Worm (Caenorhabditis elegans) whole organism, L1 larva: ENCODE results near the gene pod-2.

Source experiments
- aha-1 ChIP-seq: fragments of 150-350 bp; optimal IDR thresholded peaks from 2 replicates; lab custom pipeline; 2014; ENCODE audit warnings: missing biosample characterization, missing genetic modification characterization
- ama-1 ChIP-seq: fragments of 150-350 bp; optimal IDR thresholded peaks from 2 replicates; lab custom pipeline; 2014
- ceh-63 ChIP-seq: fragments of 200-800 bp; sonication (Bioruptor generic); optimal IDR thresholded peaks from 2 replicates; lab custom pipeline; 2018; ENCODE audit warnings: mild to moderate bottlenecking, missing genetic modification characterization, missing compliant biosample characterization
- ceh-8 ChIP-seq: fragments of 200-800 bp; sonication (Bioruptor generic); optimal IDR thresholded peaks from 2 replicates; lab custom pipeline; 2018; ENCODE audit warnings: mild to moderate bottlenecking, missing genetic modification characterization, moderate library complexity, missing compliant biosample characterization
- ceh-82 ChIP-seq, 3 experiments: fragments of 150-350 bp in 1 of 3; sonication (generic microtip) in 2 of 3; optimal IDR thresholded peaks; 2 replicates each; lab custom pipeline; 2014 to 2017; ENCODE audit warnings: missing biosample characterization in 3 of 3, missing genetic modification characterization in 3 of 3
- dsc-1 ChIP-seq: sonication (generic microtip); optimal IDR thresholded peaks from 2 replicates; lab custom pipeline; 2016; ENCODE audit warnings: mild to moderate bottlenecking, missing genetic modification characterization, missing compliant biosample characterization
- efl-1 ChIP-seq, 4 experiments: fragments of 150-350 bp; optimal IDR thresholded peaks in 3 of 4; peaks in 1 of 4; 1 replicate in 1 of 4; 2 replicates in 3 of 4; lab custom pipeline; 2014; ENCODE audit warnings: missing biosample characterization in 2 of 4, missing genetic modification characterization in 2 of 4, missing genetic modification reagents in 2 of 4
- efl-3 ChIP-seq: fragments of 200-800 bp; sonication (Bioruptor generic); optimal IDR thresholded peaks from 2 replicates; lab custom pipeline; 2018; ENCODE audit warnings: mild to moderate bottlenecking, missing genetic modification characterization, missing compliant biosample characterization
- egl-13 ChIP-seq: sonication (generic microtip); optimal IDR thresholded peaks from 2 replicates; lab custom pipeline; 2016; ENCODE audit warnings: missing genotype, missing genetic modification reagents, missing genetic modification characterization, missing compliant biosample characterization
- egl-27 ChIP-seq, 2 experiments: fragments of 150-350 bp in 1 of 2; sonication (generic microtip); optimal IDR thresholded peaks; 3 replicates each; lab custom pipeline; 2017 to 2018; ENCODE audit warnings: missing biosample characterization in 2 of 2, missing genetic modification characterization in 2 of 2, missing genetic modification reagents in 2 of 2
- elt-2 ChIP-seq: sonication (generic microtip); optimal IDR thresholded peaks from 2 replicates; lab custom pipeline; 2016; ENCODE audit warnings: missing genetic modification characterization, mild to moderate bottlenecking, inconsistent platforms, missing compliant biosample characterization, missing genetic modification reagents
- elt-3 ChIP-seq, 6 experiments: fragments of 150-350 bp in 1 of 6; sonication (generic microtip); optimal IDR thresholded peaks; 2 replicates each; lab custom pipeline; 2017 to 2018; ENCODE audit warnings: missing biosample characterization in 6 of 6, missing genetic modification characterization in 6 of 6, inconsistent platforms in 1 of 6
- fkh-10 ChIP-seq: sonication (generic microtip); optimal IDR thresholded peaks from 2 replicates; lab custom pipeline; 2017; ENCODE audit warnings: missing biosample characterization, missing genetic modification reagents, missing genetic modification characterization
- fos-1 ChIP-seq: fragments of 150-350 bp; optimal IDR thresholded peaks from 2 replicates; lab custom pipeline; 2014; ENCODE audit warnings: missing biosample characterization, missing genetic modification characterization
- hlh-17 ChIP-seq: fragments of 200-800 bp; sonication (Bioruptor generic); optimal IDR thresholded peaks from 2 replicates; lab custom pipeline; 2018; ENCODE audit warnings: missing genetic modification characterization, mild to moderate bottlenecking, missing compliant biosample characterization, moderate library complexity, borderline replicate concordance
- jun-1 ChIP-seq: fragments of 150-350 bp; optimal IDR thresholded peaks from 2 replicates; lab custom pipeline; 2014; ENCODE audit warnings: missing biosample characterization, missing genetic modification reagents, missing genetic modification characterization
- lin-35 ChIP-seq, 2 experiments: fragments of 150-350 bp; optimal IDR thresholded peaks; 2 replicates each; lab custom pipeline; 2014; ENCODE audit warnings: missing biosample characterization in 2 of 2, missing genetic modification characterization in 2 of 2, missing genetic modification reagents in 2 of 2
- lin-39 ChIP-seq: fragments of 150-350 bp; optimal IDR thresholded peaks from 2 replicates; lab custom pipeline; 2014; ENCODE audit warnings: missing biosample characterization, missing genetic modification reagents, missing genetic modification characterization
- lir-3 ChIP-seq: sonication (generic microtip); optimal IDR thresholded peaks from 2 replicates; lab custom pipeline; 2016; ENCODE audit warnings: mild to moderate bottlenecking, missing genetic modification characterization, moderate library complexity, missing compliant biosample characterization; ENCODE audit not compliant: poor library complexity
- lsy-2 ChIP-seq, 2 experiments: fragments of 150-350 bp; optimal IDR thresholded peaks; 2 replicates each; lab custom pipeline; 2014; ENCODE audit warnings: missing biosample characterization in 2 of 2, missing genetic modification characterization in 2 of 2
- mab-9 ChIP-seq: fragments of 200-800 bp; sonication (Bioruptor generic); IDR thresholded peaks from 2 replicates; pipeline ENCODE4 v1.3.6; 2022; ENCODE audit warnings: missing genetic modification reagents, missing genetic modification characterization, missing compliant biosample characterization
- mef-2 ChIP-seq: fragments of 150-350 bp; optimal IDR thresholded peaks from 2 replicates; lab custom pipeline; 2014; ENCODE audit warnings: missing biosample characterization, missing genetic modification characterization
- nhr-11 ChIP-seq: fragments of 150-350 bp; optimal IDR thresholded peaks from 2 replicates; lab custom pipeline; 2014; ENCODE audit warnings: missing biosample characterization, missing genetic modification characterization
- nhr-12 ChIP-seq: sonication (generic microtip); optimal IDR thresholded peaks from 2 replicates; lab custom pipeline; 2017; ENCODE audit warnings: missing biosample characterization, missing genetic modification characterization
- nhr-28 ChIP-seq: fragments of 150-350 bp; optimal IDR thresholded peaks from 2 replicates; lab custom pipeline; 2014; ENCODE audit warnings: missing biosample characterization, missing genetic modification characterization
- nhr-71 ChIP-seq: sonication (generic microtip); optimal IDR thresholded peaks from 2 replicates; lab custom pipeline; 2016; ENCODE audit warnings: mild to moderate bottlenecking, missing genetic modification characterization, moderate library complexity, missing compliant biosample characterization
- nhr-76 ChIP-seq: sonication (generic microtip); optimal IDR thresholded peaks from 2 replicates; lab custom pipeline; 2017; ENCODE audit warnings: missing biosample characterization, missing genetic modification characterization
- nhr-77 ChIP-seq: fragments of 150-350 bp; optimal IDR thresholded peaks from 2 replicates; lab custom pipeline; 2014; ENCODE audit warnings: missing biosample characterization, missing genetic modification characterization
- pag-3 ChIP-seq: sonication (generic microtip); optimal IDR thresholded peaks from 2 replicates; lab custom pipeline; 2017; ENCODE audit warnings: missing genetic modification characterization, mild to moderate bottlenecking, missing compliant biosample characterization, antibody characterized with exemption, borderline replicate concordance; ENCODE audit not compliant: insufficient read depth
- pax-3 ChIP-seq: fragments of 200-800 bp; sonication (Bioruptor generic); optimal IDR thresholded peaks from 2 replicates; lab custom pipeline; 2018; ENCODE audit warnings: mild to moderate bottlenecking, missing genetic modification characterization, moderate library complexity, missing compliant biosample characterization
- pqm-1 ChIP-seq: sonication (generic microtip); optimal IDR thresholded peaks from 3 replicates; lab custom pipeline; 2017; ENCODE audit warnings: missing biosample characterization, missing genetic modification characterization
- snu-23 ChIP-seq: sonication (generic microtip); optimal IDR thresholded peaks from 2 replicates; lab custom pipeline; 2016; ENCODE audit warnings: missing genetic modification characterization, missing compliant biosample characterization
- sox-4 ChIP-seq: sonication (generic microtip); optimal IDR thresholded peaks from 2 replicates; lab custom pipeline; 2016; ENCODE audit warnings: missing genetic modification characterization, missing compliant biosample characterization
- sptf-1 ChIP-seq: fragments of 150-350 bp; optimal IDR thresholded peaks from 2 replicates; lab custom pipeline; 2014; ENCODE audit warnings: missing biosample characterization, missing genetic modification characterization
- swsn-7 ChIP-seq: sonication (generic microtip); optimal IDR thresholded peaks from 2 replicates; lab custom pipeline; 2016; ENCODE audit warnings: missing genetic modification characterization, missing compliant biosample characterization
- tbx-2 ChIP-seq: sonication (generic microtip); optimal IDR thresholded peaks from 2 replicates; lab custom pipeline; 2016; ENCODE audit warnings: missing genetic modification characterization, missing compliant biosample characterization
- tlp-1 ChIP-seq: fragments of 150-350 bp; optimal IDR thresholded peaks from 2 replicates; lab custom pipeline; 2014; ENCODE audit warnings: missing biosample characterization, missing genetic modification characterization
- unc-130 ChIP-seq: fragments of 150-350 bp; optimal IDR thresholded peaks from 2 replicates; lab custom pipeline; 2017; ENCODE audit warnings: missing biosample characterization, missing genetic modification characterization, inconsistent platforms
- unc-30 ChIP-seq: sonication (generic microtip); optimal IDR thresholded peaks from 2 replicates; lab custom pipeline; 2017; ENCODE audit warnings: missing biosample characterization, missing genetic modification characterization
- unc-62 ChIP-seq: fragments of 150-350 bp; optimal IDR thresholded peaks from 2 replicates; lab custom pipeline; 2014; ENCODE audit warnings: missing biosample characterization, missing genetic modification reagents, missing genetic modification characterization
- unc-98 ChIP-seq: fragments of 200-800 bp; sonication (Bioruptor generic); IDR thresholded peaks from 2 replicates; pipeline ENCODE4 v1.3.6; 2022; ENCODE audit warnings: missing genetic modification characterization, missing compliant biosample characterization
- vab-15 ChIP-seq: sonication (generic microtip); optimal IDR thresholded peaks from 2 replicates; lab custom pipeline; 2017; ENCODE audit warnings: missing genotype, mild to moderate bottlenecking, missing genetic modification characterization, missing compliant biosample characterization
- xbp-1 ChIP-seq: sonication (generic microtip); optimal IDR thresholded peaks from 2 replicates; lab custom pipeline; 2016; ENCODE audit warnings: missing genetic modification characterization, missing compliant biosample characterization
- zag-1 ChIP-seq: fragments of 150-350 bp; optimal IDR thresholded peaks from 2 replicates; lab custom pipeline; 2014; ENCODE audit warnings: missing biosample characterization, missing genetic modification characterization
- ztf-11 ChIP-seq, 2 experiments: sonication (generic microtip); optimal IDR thresholded peaks; 2 replicates each; lab custom pipeline; 2016 to 2017; ENCODE audit warnings: missing genetic modification characterization in 2 of 2, missing biosample characterization in 1 of 2, missing compliant biosample characterization in 1 of 2
- ztf-4 ChIP-seq: fragments of 150-350 bp; optimal IDR thresholded peaks from 2 replicates; lab custom pipeline; 2014; ENCODE audit warnings: missing biosample characterization, missing genetic modification characterization

Gene pod-2

ce11 chrII:1138618-1139017 lies 2.0 kb downstream of the pod-2 start:
- no peak for TF ChIP-seq mef-2
- TF ChIP-seq elt-2 (tag; lab: Kevin White, UChicago) = peak; percentile 57
- TF ChIP-seq efl-1 (optimal IDR thresholded peaks at IDR 0.05; lab: Kevin White, UChicago) = no peak
- TF ChIP-seq efl-1 (GFP tag; optimal IDR thresholded peaks at IDR 0.05 in 1 of 2; lab: Kevin White, UChicago) = peak in 1 of 2 experiments; percentile 46
- TF ChIP-seq lin-35 (GFP tag; optimal IDR thresholded peaks at IDR 0.05; lab: Kevin White, UChicago) = peak in 1 of 2 experiments; percentile 3
- TF ChIP-seq, all 84 proteins: peak for 3

- no peak for TF ChIP-seq snu-23 (GFP tag; lab: Kevin White, UChicago)
- TF ChIP-seq nhr-76 (tag; lab: Kevin White, UChicago) = no peak
- no peak for TF ChIP-seq sox-4 (tag; lab: Kevin White, UChicago)
- no peak for TF ChIP-seq pax-3 (tag; lab: Kevin White, UChicago)
- peak; percentile 31 for TF ChIP-seq elt-2 (tag; lab: Kevin White, UChicago)
- no peak for TF ChIP-seq unc-30 (tag; lab: Kevin White, UChicago)
- TF ChIP-seq dsc-1 (tag; lab: Kevin White, UChicago) = no peak
- peak; percentile 7 for TF ChIP-seq pqm-1
These were observed 4.1 kb downstream of the pod-2 start, which contains the start of gene W09B6.4 for ce11 chrII:1140689-1141088. Gene W09B6.4, minus strand, starts transcription at chrII:1140839.

ce11 chrII:1141720-1142574 lies 5.4 kb downstream of the pod-2 start:
- TF ChIP-seq efl-3 (GFP tag; lab: Kevin White, UChicago) (no peak), nhr-77 (tag; lab: Kevin White, UChicago) (no peak), unc-130 (tag; lab: Kevin White, UChicago) (no peak), ceh-63 (GFP tag; lab: Kevin White, UChicago) (no peak), ceh-8 (GFP tag; lab: Kevin White, UChicago) (no peak), pag-3 (tag; lab: Kevin White, UChicago) (no peak), egl-27 (tag; optimal IDR thresholded peaks at IDR 0.05; lab: Kevin White, UChicago) (no peak), lsy-2 (tag; optimal IDR thresholded peaks at IDR 0.05; lab: Kevin White, UChicago) (peak in 1 of 2 experiments; percentile 51), nhr-71 (tag; lab: Kevin White, UChicago) (peak; percentile 14), fkh-10 (GFP tag; lab: Kevin White, UChicago) (no peak), lin-35 (GFP tag; optimal IDR thresholded peaks at IDR 0.05; lab: Kevin White, UChicago) (peak in 1 of 2 experiments; percentile 14), aha-1 (tag; lab: Kevin White, UChicago) (no peak), zag-1 (tag; lab: Kevin White, UChicago) (no peak), unc-98 (GFP tag; lab: Robert Waterston, UW) (no peak), tbx-2 (tag; lab: Kevin White, UChicago) (no peak), nhr-11 (no peak), lir-3 (no peak), jun-1 (tag; lab: Kevin White, UChicago) (no peak), elt-2 (tag; lab: Kevin White, UChicago) (no peak), nhr-12 (no peak), swsn-7 (tag; lab: Kevin White, UChicago) (no peak), lin-39 (tag; lab: Kevin White, UChicago) (no peak), unc-62 (GFP tag; lab: Kevin White, UChicago) (no peak), elt-3 (tag; optimal IDR thresholded peaks at IDR 0.05; lab: Kevin White, UChicago) (peak in 1 of 6 experiments; percentile 25), hlh-17 (no peak), nhr-76 (tag; lab: Kevin White, UChicago) (no peak), tlp-1 (tag; lab: Kevin White, UChicago) (no peak), xbp-1 (no peak), egl-13 (tag; lab: Kevin White, UChicago) (no peak), sptf-1 (tag; lab: Kevin White, UChicago) (no peak), ceh-82 (tag; optimal IDR thresholded peaks at IDR 0.05; lab: Kevin White, UChicago) (no peak), fos-1 (tag; lab: Kevin White, UChicago) (no peak), mef-2 (no peak), ama-1 (no peak), nhr-28 (tag; lab: Kevin White, UChicago) (no peak), ztf-4 (tag; lab: Kevin White, UChicago) (no peak), vab-15 (no peak), mab-9 (GFP tag; lab: Robert Waterston, UW) (no peak), ztf-11 (tag; optimal IDR thresholded peaks at IDR 0.05; lab: Kevin White, UChicago) (no peak)
